Worm (Caenorhabditis elegans) whole organism, young adult: ENCODE data around the gene Y45G5AL.1.
A peak's percentile ranks its signal among the peaks of the same experiment; 100 is the strongest.

Experiments used
- B0261.1 ChIP-seq: sonication (generic microtip); optimal IDR thresholded peaks from 2 replicates; lab custom pipeline; 2016; ENCODE audit warnings: mild to moderate bottlenecking, missing genetic modification characterization, moderate library complexity, missing compliant biosample characterization
- B0336.3 ChIP-seq: fragments of 200-800 bp; sonication (Bioruptor generic); IDR thresholded peaks from 2 replicates; pipeline ENCODE4 v1.3.6; 2022; ENCODE audit warnings: missing genetic modification characterization, missing compliant biosample characterization
- C06A6.2 ChIP-seq: fragments of 200-800 bp; sonication (Bioruptor generic); conservative IDR thresholded peaks from 2 replicates; pipeline ENCODE4 v1.3.6; 2022; ENCODE audit warnings: missing genetic modification characterization, missing compliant biosample characterization
- D2030.7 ChIP-seq: fragments of 200-800 bp; sonication (Bioruptor generic); IDR thresholded peaks from 2 replicates; pipeline ENCODE4 v1.3.6; 2022; ENCODE audit warnings: missing genetic modification reagents, missing genetic modification characterization, missing compliant biosample characterization
- F10E7.11 ChIP-seq: sonication (generic microtip); optimal IDR thresholded peaks from 2 replicates; lab custom pipeline; 2017; ENCODE audit warnings: mild to moderate bottlenecking, missing genetic modification characterization, moderate library complexity, missing compliant biosample characterization
- F39B2.1 ChIP-seq: fragments of 200-800 bp; sonication (Bioruptor generic); IDR thresholded peaks from 2 replicates; pipeline ENCODE4 v1.3.6; 2022; ENCODE audit warnings: missing genetic modification reagents, missing genetic modification characterization, missing compliant biosample characterization
- K11D2.4 ChIP-seq: fragments of 200-800 bp; sonication (Bioruptor generic); IDR thresholded peaks from 2 replicates; pipeline ENCODE4 v1.3.6; 2022; ENCODE audit warnings: missing genetic modification reagents, missing genetic modification characterization, missing compliant biosample characterization
- T07F8.4 ChIP-seq: sonication (generic microtip); optimal IDR thresholded peaks from 2 replicates; lab custom pipeline; 2016; ENCODE audit warnings: mild to moderate bottlenecking, missing genetic modification characterization, moderate library complexity, missing compliant biosample characterization
- Y53G8AR.9 ChIP-seq: fragments of 200-800 bp; sonication (Bioruptor generic); conservative IDR thresholded peaks from 2 replicates; pipeline ENCODE4 v1.3.6; 2022; ENCODE audit warnings: missing genetic modification reagents, missing genetic modification characterization, missing compliant biosample characterization
- aptf-3 ChIP-seq: fragments of 200-800 bp; sonication (Bioruptor generic); IDR thresholded peaks from 2 replicates; pipeline ENCODE4 v1.3.6; 2022; ENCODE audit warnings: missing genetic modification characterization, missing compliant biosample characterization
- atf-7 ChIP-seq: sonication (generic microtip); optimal IDR thresholded peaks from 2 replicates; lab custom pipeline; 2017; ENCODE audit warnings: mild to moderate bottlenecking, missing genetic modification characterization, missing compliant biosample characterization
- athp-1 ChIP-seq: sonication (generic microtip); optimal IDR thresholded peaks from 2 replicates; lab custom pipeline; 2017; ENCODE audit warnings: mild to moderate bottlenecking, missing genetic modification characterization, missing compliant biosample characterization
- ceh-27 ChIP-seq: fragments of 200-800 bp; sonication (Bioruptor generic); optimal IDR thresholded peaks from 2 replicates; lab custom pipeline; 2018; ENCODE audit warnings: mild to moderate bottlenecking, missing genetic modification characterization, moderate library complexity, missing compliant biosample characterization
- ceh-79 ChIP-seq: sonication (generic microtip); optimal IDR thresholded peaks from 2 replicates; lab custom pipeline; 2017; ENCODE audit warnings: mild to moderate bottlenecking, missing genetic modification characterization, missing compliant biosample characterization
- chd-7 ChIP-seq: sonication (generic microtip); optimal IDR thresholded peaks from 2 replicates; lab custom pipeline; 2016; ENCODE audit warnings: mild to moderate bottlenecking, missing genetic modification characterization, moderate library complexity, missing compliant biosample characterization
- die-1 ChIP-seq: sonication (generic microtip); optimal IDR thresholded peaks from 2 replicates; lab custom pipeline; 2016; ENCODE audit warnings: missing genotype, mild to moderate bottlenecking, missing genetic modification characterization, missing compliant biosample characterization
- dox-1 ChIP-seq: fragments of 200-800 bp; sonication (Bioruptor generic); IDR thresholded peaks from 2 replicates; pipeline ENCODE4 v1.3.6; 2022; ENCODE audit warnings: missing genetic modification reagents, missing genetic modification characterization, missing compliant biosample characterization
- egl-44 ChIP-seq: fragments of 200-800 bp; sonication (Bioruptor generic); IDR thresholded peaks from 2 replicates; pipeline ENCODE4 v1.3.6; 2022; ENCODE audit warnings: missing genetic modification reagents, missing genetic modification characterization, missing compliant biosample characterization
- fkh-3 ChIP-seq: sonication (generic microtip); optimal IDR thresholded peaks from 2 replicates; lab custom pipeline; 2016; ENCODE audit warnings: mild to moderate bottlenecking, missing genetic modification characterization, missing compliant biosample characterization
- gei-17 ChIP-seq: fragments of 200-800 bp; sonication (Bioruptor generic); optimal IDR thresholded peaks from 2 replicates; lab custom pipeline; 2018; ENCODE audit warnings: mild to moderate bottlenecking, missing genetic modification characterization, missing compliant biosample characterization
- lag-1 ChIP-seq: fragments of 200-800 bp; sonication (Bioruptor generic); IDR thresholded peaks from 2 replicates; pipeline ENCODE4 v1.3.6; 2022; ENCODE audit warnings: missing genetic modification reagents, missing genetic modification characterization, missing compliant biosample characterization
- lin-26 ChIP-seq: fragments of 200-800 bp; sonication (Bioruptor generic); IDR thresholded peaks from 2 replicates; pipeline ENCODE4 v1.3.6; 2022; ENCODE audit warnings: missing genetic modification reagents, missing genetic modification characterization, missing compliant biosample characterization
- lin-35 ChIP-seq, 3 experiments: fragments of 150-350 bp in 2 of 3; sonication (generic microtip) in 1 of 3; optimal IDR thresholded peaks; 2 replicates each; lab custom pipeline; 2014 to 2018; ENCODE audit warnings: missing biosample characterization in 3 of 3, missing genetic modification characterization in 3 of 3, missing genetic modification reagents in 3 of 3
- lin-40 ChIP-seq: sonication (generic microtip); optimal IDR thresholded peaks from 2 replicates; lab custom pipeline; 2016; ENCODE audit warnings: missing genetic modification characterization, mild to moderate bottlenecking, missing compliant biosample characterization, missing genotype, missing genetic modification reagents
- lsl-1 ChIP-seq: fragments of 200-800 bp; sonication (Bioruptor generic); optimal IDR thresholded peaks from 2 replicates; lab custom pipeline; 2018; ENCODE audit warnings: mild to moderate bottlenecking, missing genetic modification characterization, moderate library complexity, missing compliant biosample characterization
- madf-3 ChIP-seq: fragments of 200-800 bp; sonication (Bioruptor generic); IDR thresholded peaks from 2 replicates; pipeline ENCODE4 v1.3.6; 2022; ENCODE audit warnings: missing genetic modification reagents, missing genetic modification characterization, missing compliant biosample characterization
- mcd-1 ChIP-seq: fragments of 200-800 bp; sonication (Bioruptor generic); IDR thresholded peaks from 2 replicates; pipeline ENCODE4 v1.3.6; 2022; ENCODE audit warnings: missing genetic modification reagents, missing genetic modification characterization, missing compliant biosample characterization
- snpc-1.1 ChIP-seq: sonication (generic microtip); optimal IDR thresholded peaks from 2 replicates; lab custom pipeline; 2017; ENCODE audit warnings: missing genetic modification characterization, mild to moderate bottlenecking, missing compliant biosample characterization, antibody characterized with exemption, moderate library complexity, missing genotype, missing genetic modification reagents; ENCODE audit not compliant: insufficient read depth
- snpc-4 ChIP-seq, 5 experiments: fragments of 150-350 bp in 1 of 5; sonication (generic microtip) in 4 of 5; optimal IDR thresholded peaks; 2 replicates each; lab custom pipeline; 2014 to 2018; ENCODE audit warnings: missing genetic modification characterization in 5 of 5, missing biosample characterization in 3 of 5, antibody characterized with exemption in 2 of 5, mild to moderate bottlenecking in 2 of 5, missing compliant biosample characterization in 2 of 5, missing genotype in 2 of 5, moderate library complexity in 2 of 5, missing genetic modification reagents in 1 of 5
- ztf-18 ChIP-seq: sonication (generic microtip); optimal IDR thresholded peaks from 2 replicates; lab custom pipeline; 2016; ENCODE audit warnings: missing genotype, mild to moderate bottlenecking, missing genetic modification characterization, missing compliant biosample characterization
- ztf-26 ChIP-seq: sonication (generic microtip); optimal IDR thresholded peaks from 2 replicates; lab custom pipeline; 2017; ENCODE audit warnings: missing genetic modification characterization, missing compliant biosample characterization
- ztf-28 ChIP-seq: fragments of 200-800 bp; sonication (Bioruptor generic); IDR thresholded peaks from 2 replicates; pipeline ENCODE4 v1.3.6; 2022; ENCODE audit warnings: missing genetic modification reagents, missing genetic modification characterization, missing compliant biosample characterization
- ztf-3 ChIP-seq: fragments of 200-800 bp; sonication (Bioruptor generic); optimal IDR thresholded peaks from 2 replicates; lab custom pipeline; 2018; ENCODE audit warnings: mild to moderate bottlenecking, missing genetic modification characterization, missing compliant biosample characterization

Y45G5AL.1 gene

ce11 chrV:4190232-4190631 is 45.9 kb downstream of the Y45G5AL.1 start (continued):
- TF ChIP-seq atf-7 (tag; lab: Kevin White, UChicago): peak; percentile 31
- TF ChIP-seq gei-17: peak; percentile 30
- peak; percentile 59; the same call in 1 of the 2 replicates for TF ChIP-seq K11D2.4 (GFP tag; lab: Robert Waterston, UW)
- peak; percentile 70; the same call in 1 of the 2 replicates for TF ChIP-seq B0336.3 (GFP tag; lab: Robert Waterston, UW)
- peak; percentile 29 for TF ChIP-seq chd-7 (tag; lab: Kevin White, UChicago)
- 0 out of 2 replicates have a peak, but pooled peaks have one; percentile 24 for TF ChIP-seq F39B2.1 (GFP tag; lab: Robert Waterston, UW)
- TF ChIP-seq mcd-1: peak; percentile 62; the same call in 1 of the 2 replicates
- peak; percentile 61 for TF ChIP-seq fkh-3
- 0 out of 2 replicates have a peak, but pooled peaks have one; percentile 12 for TF ChIP-seq dox-1 (GFP tag; lab: Robert Waterston, UW)
- peak; percentile 1 for TF ChIP-seq ztf-3 (GFP tag; lab: Kevin White, UChicago)
- TF ChIP-seq C06A6.2 (GFP tag; lab: Robert Waterston, UW): no peak

- no peak for TF ChIP-seq lsl-1 (GFP tag; lab: Kevin White, UChicago)
- peak in 1 of 3 experiments; percentile 20 for TF ChIP-seq lin-35 (GFP tag; optimal IDR thresholded peaks at IDR 0.05; lab: Kevin White, UChicago)
- TF ChIP-seq F39B2.1 (GFP tag; lab: Robert Waterston, UW): no peak
- TF ChIP-seq lin-40 (tag; lab: Kevin White, UChicago): peak; percentile 24
- TF ChIP-seq aptf-3 (GFP tag; lab: Robert Waterston, UW): no peak
- no peak for TF ChIP-seq lin-26 (GFP tag; lab: Robert Waterston, UW)
- no peak for TF ChIP-seq F10E7.11 (tag; lab: Kevin White, UChicago)
- TF ChIP-seq C06A6.2 (GFP tag; lab: Robert Waterston, UW): no peak
- TF ChIP-seq ztf-3 (GFP tag; lab: Kevin White, UChicago): no peak
- TF ChIP-seq ztf-18 (tag; lab: Kevin White, UChicago): no peak
- no peak for TF ChIP-seq madf-3 (GFP tag; lab: Robert Waterston, UW)
- no peak for TF ChIP-seq snpc-4 (GFP tag; optimal IDR thresholded peaks at IDR 0.05; lab: Kevin White, UChicago)
- TF ChIP-seq snpc-4 (tag; optimal IDR thresholded peaks at IDR 0.05; lab: Kevin White, UChicago): no peak
- peak; percentile 66 for TF ChIP-seq ztf-26 (tag; lab: Kevin White, UChicago)
- TF ChIP-seq ceh-27 (GFP tag; lab: Kevin White, UChicago): no peak
- TF ChIP-seq lag-1 (GFP tag; lab: Robert Waterston, UW): no peak
- no peak for TF ChIP-seq snpc-1.1
- no peak for TF ChIP-seq egl-44 (GFP tag; lab: Robert Waterston, UW)
- no peak for TF ChIP-seq athp-1 (tag; lab: Kevin White, UChicago)
- no peak for TF ChIP-seq ceh-79 (tag; lab: Kevin White, UChicago)
- TF ChIP-seq die-1 (tag; lab: Kevin White, UChicago): no peak
- no peak for TF ChIP-seq D2030.7 (GFP tag; lab: Robert Waterston, UW)
- no peak for TF ChIP-seq Y53G8AR.9
- no peak for TF ChIP-seq ztf-28 (GFP tag; lab: Robert Waterston, UW)
- TF ChIP-seq B0261.1 (tag; lab: Kevin White, UChicago): no peak
- TF ChIP-seq T07F8.4: no peak
- TF ChIP-seq, all 124 proteins: peak for 3
These were observed 48.6 kb downstream of the Y45G5AL.1 start for ce11 chrV:4192688-4193471.
